Worm (Caenorhabditis elegans) whole organism, late embryonic: ENCODE measurements around the gene adh-5.

Source experiments
- C38D4.7 ChIP-seq: fragments of 200-800 bp; sonication (Bioruptor generic); optimal IDR thresholded peaks from 2 replicates; lab custom pipeline; 2018; ENCODE audit warnings: mild to moderate bottlenecking, missing genetic modification characterization, moderate library complexity, missing compliant biosample characterization
- ama-1 ChIP-seq: fragments of 150-350 bp; optimal IDR thresholded peaks from 2 replicates; lab custom pipeline; 2014
- ceh-14 ChIP-seq: sonication (generic microtip); optimal IDR thresholded peaks from 2 replicates; lab custom pipeline; 2016; ENCODE audit warnings: missing genotype, missing genetic modification characterization, missing compliant biosample characterization
- ceh-18 ChIP-seq: sonication (generic microtip); optimal IDR thresholded peaks from 2 replicates; lab custom pipeline; 2016; ENCODE audit warnings: missing genetic modification characterization, missing compliant biosample characterization
- ceh-19 ChIP-seq: fragments of 200-800 bp; sonication (Bioruptor generic); optimal IDR thresholded peaks from 2 replicates; lab custom pipeline; 2018; ENCODE audit warnings: mild to moderate bottlenecking, missing genetic modification characterization, missing compliant biosample characterization
- ceh-24 ChIP-seq: sonication (generic microtip); optimal IDR thresholded peaks from 2 replicates; lab custom pipeline; 2016; ENCODE audit warnings: mild to moderate bottlenecking, missing genetic modification characterization, missing compliant biosample characterization
- ceh-30 ChIP-seq: fragments of 150-350 bp; optimal IDR thresholded peaks from 2 replicates; lab custom pipeline; 2014; ENCODE audit warnings: missing biosample characterization, missing genetic modification characterization
- ceh-31 ChIP-seq: sonication (generic microtip); optimal IDR thresholded peaks from 2 replicates; lab custom pipeline; 2016; ENCODE audit warnings: missing genetic modification characterization, missing compliant biosample characterization
- ceh-34 ChIP-seq: sonication (generic microtip); optimal IDR thresholded peaks from 2 replicates; lab custom pipeline; 2016; ENCODE audit warnings: mild to moderate bottlenecking, missing genetic modification characterization, missing compliant biosample characterization
- ceh-45 ChIP-seq: fragments of 200-800 bp; sonication (Bioruptor generic); IDR thresholded peaks from 2 replicates; pipeline ENCODE4 v1.3.6; 2022; ENCODE audit warnings: missing genetic modification reagents, missing genetic modification characterization, missing compliant biosample characterization
- ceh-48 ChIP-seq: sonication (generic microtip); optimal IDR thresholded peaks from 2 replicates; lab custom pipeline; 2016; ENCODE audit warnings: missing genetic modification characterization, inconsistent platforms, missing compliant biosample characterization
- ceh-6 ChIP-seq: fragments of 200-800 bp; sonication (Bioruptor generic); optimal IDR thresholded peaks from 2 replicates; lab custom pipeline; 2018; ENCODE audit warnings: mild to moderate bottlenecking, missing genetic modification characterization, missing compliant biosample characterization
- ceh-9 ChIP-seq: sonication (generic microtip); optimal IDR thresholded peaks from 2 replicates; lab custom pipeline; 2016; ENCODE audit warnings: mild to moderate bottlenecking, missing genetic modification characterization, inconsistent platforms, missing compliant biosample characterization
- dmd-4 ChIP-seq: sonication (generic microtip); optimal IDR thresholded peaks from 2 replicates; lab custom pipeline; 2016; ENCODE audit warnings: borderline replicate concordance, missing genetic modification characterization, missing compliant biosample characterization
- elt-2 ChIP-seq: sonication (generic microtip); optimal IDR thresholded peaks from 2 replicates; lab custom pipeline; 2016; ENCODE audit warnings: missing genetic modification reagents, missing genetic modification characterization, missing compliant biosample characterization
- elt-4 ChIP-seq: sonication (generic microtip); optimal IDR thresholded peaks from 2 replicates; lab custom pipeline; 2016; ENCODE audit warnings: missing genetic modification characterization, missing compliant biosample characterization
- fax-1 ChIP-seq: sonication (generic microtip); optimal IDR thresholded peaks from 2 replicates; lab custom pipeline; 2016; ENCODE audit warnings: missing genotype, missing genetic modification characterization, missing compliant biosample characterization
- hlh-15 ChIP-seq: sonication (generic microtip); optimal IDR thresholded peaks from 2 replicates; lab custom pipeline; 2016; ENCODE audit warnings: missing genetic modification characterization, missing compliant biosample characterization
- hlh-30 ChIP-seq: sonication (generic microtip); optimal IDR thresholded peaks from 2 replicates; lab custom pipeline; 2017; ENCODE audit warnings: antibody characterized with exemption, missing genetic modification characterization, missing compliant biosample characterization; ENCODE audit not compliant: insufficient read depth
- hlh-8 ChIP-seq: sonication (generic microtip); optimal IDR thresholded peaks from 2 replicates; lab custom pipeline; 2016; ENCODE audit warnings: missing genotype, missing genetic modification characterization, missing compliant biosample characterization
- lim-6 ChIP-seq: sonication (generic microtip); optimal IDR thresholded peaks from 2 replicates; lab custom pipeline; 2016; ENCODE audit warnings: missing genetic modification characterization, missing compliant biosample characterization
- lin-11 ChIP-seq: fragments of 200-800 bp; sonication (Bioruptor generic); optimal IDR thresholded peaks from 2 replicates; lab custom pipeline; 2018; ENCODE audit warnings: mild to moderate bottlenecking, missing genetic modification characterization, missing compliant biosample characterization
- nfya-1 ChIP-seq: sonication (generic microtip); optimal IDR thresholded peaks from 2 replicates; lab custom pipeline; 2017; ENCODE audit warnings: missing genetic modification characterization, mild to moderate bottlenecking, missing compliant biosample characterization, antibody characterized with exemption, moderate library complexity
- npax-4 ChIP-seq: sonication (generic microtip); optimal IDR thresholded peaks from 2 replicates; lab custom pipeline; 2016; ENCODE audit warnings: missing genetic modification characterization, missing compliant biosample characterization
- pat-9 ChIP-seq: fragments of 200-800 bp; sonication (Bioruptor generic); optimal IDR thresholded peaks from 2 replicates; lab custom pipeline; 2018; ENCODE audit warnings: mild to moderate bottlenecking, missing genetic modification characterization, moderate library complexity, missing compliant biosample characterization
- pha-2 ChIP-seq: sonication (generic microtip); optimal IDR thresholded peaks from 2 replicates; lab custom pipeline; 2017; ENCODE audit warnings: mild to moderate bottlenecking, missing genetic modification characterization, missing compliant biosample characterization
- pros-1 ChIP-seq: fragments of 150-350 bp; optimal IDR thresholded peaks from 2 replicates; lab custom pipeline; 2014; ENCODE audit warnings: missing biosample characterization, missing genetic modification reagents, missing genetic modification characterization
- ref-2 ChIP-seq: sonication (generic microtip); optimal IDR thresholded peaks from 2 replicates; lab custom pipeline; 2016; ENCODE audit warnings: missing genetic modification characterization, missing compliant biosample characterization
- sdc-2 ChIP-seq: sonication (generic microtip); optimal IDR thresholded peaks from 2 replicates; lab custom pipeline; 2016; ENCODE audit warnings: missing genotype, missing genetic modification characterization, missing compliant biosample characterization
- syd-9 ChIP-seq: sonication (generic microtip); optimal IDR thresholded peaks from 2 replicates; lab custom pipeline; 2016; ENCODE audit warnings: mild to moderate bottlenecking, missing genetic modification characterization, moderate library complexity, missing compliant biosample characterization
- tbx-2 ChIP-seq: sonication (generic microtip); optimal IDR thresholded peaks from 2 replicates; lab custom pipeline; 2016; ENCODE audit warnings: missing genetic modification characterization, missing compliant biosample characterization
- ttx-3 ChIP-seq: sonication (generic microtip); optimal IDR thresholded peaks from 2 replicates; lab custom pipeline; 2016; ENCODE audit warnings: missing genetic modification reagents, missing genetic modification characterization, missing compliant biosample characterization
- unc-3 ChIP-seq, 2 experiments: fragments of 200-800 bp in 1 of 2; sonication (Bioruptor generic) in 1 of 2; sonication (generic microtip) in 1 of 2; conservative IDR thresholded peaks in 1 of 2; optimal IDR thresholded peaks in 1 of 2; 2 replicates each; pipeline versions ENCODE4 v1.3.6 to Lab custom; 2016 to 2022; ENCODE audit warnings: missing compliant biosample characterization in 2 of 2, missing genetic modification characterization in 2 of 2, missing genetic modification reagents in 1 of 2
- unc-42 ChIP-seq: sonication (generic microtip); optimal IDR thresholded peaks from 2 replicates; lab custom pipeline; 2016; ENCODE audit warnings: missing genotype, missing genetic modification characterization, missing compliant biosample characterization
- zip-5 ChIP-seq: sonication (generic microtip); optimal IDR thresholded peaks from 2 replicates; lab custom pipeline; 2016; ENCODE audit warnings: missing genetic modification characterization, missing compliant biosample characterization
- ztf-16 ChIP-seq: sonication (generic microtip); optimal IDR thresholded peaks from 2 replicates; lab custom pipeline; 2017; ENCODE audit warnings: missing genetic modification characterization, missing compliant biosample characterization

Gene adh-5

DNA sequence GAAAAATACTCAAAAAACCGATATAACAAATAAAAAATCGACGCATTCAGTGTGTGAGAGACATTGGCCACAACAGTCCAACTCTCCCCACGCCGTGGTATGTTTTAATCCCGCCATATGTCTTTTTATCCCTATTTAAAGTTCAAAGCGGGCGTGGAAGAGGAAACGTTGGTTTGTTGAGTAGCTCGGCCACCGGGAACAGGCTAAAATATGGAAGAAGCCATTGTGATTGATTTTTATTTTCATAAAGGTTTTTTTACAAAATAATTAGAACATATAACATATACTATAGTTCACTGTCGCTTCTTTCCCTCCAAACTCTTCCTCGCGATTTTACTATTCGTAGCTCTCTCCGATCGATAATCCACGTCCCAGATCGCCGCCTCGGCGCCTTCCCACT is 12.5 kb upstream of the adh-5 start, which contains the start of gene nas-32:
Gene nas-32 (minus strand): TSS at position 101 of the 400 bp plus-strand sequence.
- TF ChIP-seq ceh-9 (no peak), pros-1 (no peak), ceh-45 (no peak), lim-6 (tag; lab: Kevin White, UChicago) (no peak), ref-2 (tag; lab: Kevin White, UChicago) (no peak), ceh-18 (tag; lab: Kevin White, UChicago) (no peak), hlh-15 (tag; lab: Kevin White, UChicago) (no peak)
- TF ChIP-seq, all 69 proteins: peak for 0

ce11 chrV:903460-903859 is 8.1 kb upstream of the adh-5 start, which contains the start of gene fmo-5:
Gene fmo-5 (minus strand): TSS chrV:903665.
- no peak for TF ChIP-seq ceh-6
- TF ChIP-seq unc-42 = no peak
- no peak for TF ChIP-seq ceh-14 (tag; lab: Kevin White, UChicago)
- no peak for TF ChIP-seq elt-2
- TF ChIP-seq dmd-4 (tag; lab: Kevin White, UChicago) = no peak
- TF ChIP-seq zip-5 (tag; lab: Kevin White, UChicago) = no peak
- TF ChIP-seq hlh-30 (tag; lab: Kevin White, UChicago) = peak; percentile 36

- TF ChIP-seq zip-5 (tag; lab: Kevin White, UChicago) = no peak
- TF ChIP-seq ceh-34 (tag; lab: Kevin White, UChicago) = no peak
- TF ChIP-seq sdc-2 (tag; lab: Kevin White, UChicago) = no peak
- TF ChIP-seq ttx-3 = no peak
- TF ChIP-seq npax-4 (tag; lab: Kevin White, UChicago) = no peak
- no peak for TF ChIP-seq hlh-30 (tag; lab: Kevin White, UChicago)
- TF ChIP-seq tbx-2 = peak; percentile 26
- TF ChIP-seq ceh-24 (tag; lab: Kevin White, UChicago) = no peak
- peak; percentile 15 for TF ChIP-seq ceh-31 (tag; lab: Kevin White, UChicago)
- no peak for TF ChIP-seq syd-9
- no peak for TF ChIP-seq ztf-16 (tag; lab: Kevin White, UChicago)
- peak; percentile 24 for TF ChIP-seq nfya-1 (tag; lab: Kevin White, UChicago)
- no peak for TF ChIP-seq ceh-30 (tag; lab: Kevin White, UChicago)
These were observed 7.2 kb upstream of the adh-5 start, which contains the start of gene trm-2A for ce11 chrV:904232-904983. Gene trm-2A (plus strand): TSS chrV:904963.

DNA sequence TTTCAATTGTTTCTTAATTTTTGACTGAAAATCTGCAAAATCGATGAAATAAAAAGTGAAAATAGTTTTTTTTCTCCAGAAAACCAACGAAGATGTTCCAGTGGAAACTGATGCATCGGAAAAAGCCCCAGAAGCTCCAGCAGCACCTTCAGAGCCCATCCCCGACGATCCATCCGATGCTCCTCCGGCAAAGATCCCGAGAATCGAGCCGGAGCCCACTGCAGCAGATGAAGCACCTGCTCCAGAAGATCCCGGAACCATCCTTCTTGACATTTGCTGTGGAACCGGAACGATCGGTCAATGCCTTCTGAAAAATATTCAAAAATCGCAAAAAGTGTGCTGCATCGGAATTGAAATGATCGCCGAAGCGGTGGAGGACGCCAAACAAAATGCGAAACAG is 2.9 kb upstream of the adh-5 start:
- no peak for TF ChIP-seq ceh-19 (GFP tag; lab: Kevin White, UChicago)
- TF ChIP-seq ama-1 (lab: Kevin White, UChicago) = no peak
- no peak for TF ChIP-seq ceh-45
- TF ChIP-seq sdc-2 (tag; lab: Kevin White, UChicago) = no peak
- no peak for TF ChIP-seq fax-1
- no peak for TF ChIP-seq pros-1
- TF ChIP-seq unc-3 (GFP tag; conservative IDR thresholded peaks at IDR 0.05; lab: Robert Waterston, UW) = no peak
- TF ChIP-seq unc-3 (tag; optimal IDR thresholded peaks at IDR 0.05; lab: Kevin White, UChicago) = no peak
- no peak for TF ChIP-seq lin-11 (tag; lab: Kevin White, UChicago)
- TF ChIP-seq ceh-48 (tag; lab: Kevin White, UChicago) = no peak
- TF ChIP-seq hlh-8 = no peak
- no peak for TF ChIP-seq pha-2
- TF ChIP-seq ceh-24 (tag; lab: Kevin White, UChicago) = no peak
- no peak for TF ChIP-seq elt-4 (tag; lab: Kevin White, UChicago)
- no peak for TF ChIP-seq ceh-14 (tag; lab: Kevin White, UChicago)
- TF ChIP-seq C38D4.7 = no peak
- no peak for TF ChIP-seq tbx-2
- TF ChIP-seq pat-9 = no peak
